Fruit fly (Drosophila melanogaster): ENCODE data around the gene REPTOR.

The REPTOR gene

dm6 chr3R:24580067-24580962, 2.3 kb downstream of the REPTOR start (continued):
- TF ChIP-seq CG12391 (tag; optimal IDR thresholded peaks at IDR 0.05), result peak; percentile 32
- TF ChIP-seq CG18262 (tag; optimal IDR thresholded peaks at IDR 0.05), result peak; percentile 80
- 0 out of 2 replicates have a peak, but pooled peaks have one; percentile 21 for TF ChIP-seq HLH3B (GFP tag; IDR thresholded peaks at IDR 0.05)
- TF ChIP-seq CG15269 (tag; optimal IDR thresholded peaks at IDR 0.05), result peak; percentile 20
- no peak for TF ChIP-seq CG11695 (GFP tag; IDR thresholded peaks at IDR 0.05)
- no peak for TF ChIP-seq abd-A (tag; optimal IDR thresholded peaks at IDR 0.05)
- no peak for TF ChIP-seq pfk (GFP tag; optimal IDR thresholded peaks at IDR 0.05)
- TF ChIP-seq lilli (GFP tag; optimal IDR thresholded peaks at IDR 0.05), result no peak
- TF ChIP-seq Kr (GFP tag; optimal IDR thresholded peaks at IDR 0.05), result no peak
- TF ChIP-seq Meics (GFP tag; optimal IDR thresholded peaks at IDR 0.05), result peak; percentile 23
- TF ChIP-seq CG8359 (GFP tag; optimal IDR thresholded peaks at IDR 0.05; ENCODE audit: borderline replicate concordance), result no peak
- TF ChIP-seq slp2 (GFP tag; optimal IDR thresholded peaks at IDR 0.05), result no peak
- no peak for TF ChIP-seq Aef1 (GFP tag; IDR thresholded peaks at IDR 0.05)
- peak; percentile 23 for TF ChIP-seq sqz (GFP tag; optimal IDR thresholded peaks at IDR 0.05)
- TF ChIP-seq Hmx (GFP tag; optimal IDR thresholded peaks at IDR 0.05), result peak; percentile 2
- TF ChIP-seq D (optimal IDR thresholded peaks at IDR 0.05), result no peak
- TF ChIP-seq D (GFP tag; optimal IDR thresholded peaks at IDR 0.05), result peak; percentile 1
- no peak for TF ChIP-seq B-H2 (GFP tag; optimal IDR thresholded peaks at IDR 0.05)
- TF ChIP-seq CG12659 (GFP tag; optimal IDR thresholded peaks at IDR 0.05), result peak; percentile 14
- TF ChIP-seq CG7786 (GFP tag; optimal IDR thresholded peaks at IDR 0.05), result no peak
- TF ChIP-seq Spps (tag; optimal IDR thresholded peaks at IDR 0.05), result peak; percentile 25
- TF ChIP-seq Dref (GFP tag; IDR thresholded peaks at IDR 0.05), result no peak
- TF ChIP-seq Stat92E (GFP tag; optimal IDR thresholded peaks at IDR 0.05), result no peak
- TF ChIP-seq Hmr (GFP tag; optimal IDR thresholded peaks at IDR 0.05), result no peak
- no peak for TF ChIP-seq pita (GFP tag; optimal IDR thresholded peaks at IDR 0.05)
- no peak for TF ChIP-seq Ets97D (GFP tag; optimal IDR thresholded peaks at IDR 0.05)
- TF ChIP-seq ranshi (GFP tag; IDR thresholded peaks at IDR 0.05), result no peak
- no peak for TF ChIP-seq Ets65A (GFP tag)
- no peak for TF ChIP-seq pho (GFP tag; optimal IDR thresholded peaks at IDR 0.05)
- no peak for TF ChIP-seq CG4854 (GFP tag; optimal IDR thresholded peaks at IDR 0.05)
- no peak for TF ChIP-seq CG13287 (GFP tag; IDR thresholded peaks at IDR 0.05; ENCODE audit: partially characterized antibody)
- no peak for TF ChIP-seq gce (GFP tag; IDR thresholded peaks at IDR 0.05)
- TF ChIP-seq CG16813 (GFP tag; IDR thresholded peaks at IDR 0.05; ENCODE audit: partially characterized antibody), result no peak
- TF ChIP-seq CG17829 (tag; optimal IDR thresholded peaks at IDR 0.05), result peak; percentile 25
- TF ChIP-seq CG11247 (GFP tag; IDR thresholded peaks at IDR 0.05), result no peak
- no peak for TF ChIP-seq Trl (optimal IDR thresholded peaks at IDR 0.05)
- no peak for TF ChIP-seq Trl (GFP tag; optimal IDR thresholded peaks at IDR 0.05)
- no peak for TF ChIP-seq dysf (GFP tag; IDR thresholded peaks at IDR 0.05)
- peak; percentile 55 for TF ChIP-seq Blimp-1 (GFP tag; optimal IDR thresholded peaks at IDR 0.05)
- no peak for TF ChIP-seq CG3065 (GFP tag; optimal IDR thresholded peaks at IDR 0.05)
- TF ChIP-seq zen2 (GFP tag; IDR thresholded peaks at IDR 0.05; ENCODE audit: partially characterized antibody), result no peak
- TF ChIP-seq HLHmδ (GFP tag; optimal IDR thresholded peaks at IDR 0.05), result no peak
- no peak for TF ChIP-seq hth (optimal IDR thresholded peaks at IDR 0.05)
- peak; percentile 11 for TF ChIP-seq CG10267 (tag; optimal IDR thresholded peaks at IDR 0.05)
- peak; percentile 37 for TF ChIP-seq CG18476 (GFP tag; optimal IDR thresholded peaks at IDR 0.05)
- TF ChIP-seq Elba2 (GFP tag; optimal IDR thresholded peaks at IDR 0.05), result no peak
- TF ChIP-seq sna (GFP tag; IDR thresholded peaks at IDR 0.05; ENCODE audit: partially characterized antibody), result no peak
- TF ChIP-seq CG4328 (GFP tag; optimal IDR thresholded peaks at IDR 0.05), result no peak
- TF ChIP-seq dm (GFP tag; optimal IDR thresholded peaks at IDR 0.05), result no peak
